Worm (Caenorhabditis elegans): ENCODE data around the gene msd-2.

Gene msd-2

DNA sequence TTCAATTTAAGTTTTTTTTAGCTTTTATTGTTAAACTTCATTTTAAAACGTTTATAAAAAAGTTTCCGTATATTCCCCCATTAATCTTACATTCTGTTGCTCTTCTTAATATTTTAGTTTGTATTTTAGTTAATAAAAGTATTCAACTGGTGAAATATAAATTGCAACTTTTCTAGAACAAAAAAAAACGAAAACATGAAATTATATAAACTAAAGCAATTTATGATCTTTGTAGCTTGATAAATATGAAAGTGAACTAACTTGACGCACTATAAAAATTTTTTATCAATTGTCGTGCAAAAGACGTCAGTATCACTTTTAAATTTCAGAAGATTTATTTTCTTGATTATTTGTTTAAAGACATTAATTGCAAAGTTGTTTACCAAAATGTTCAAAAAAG, 11.2 kb upstream of the msd-2 start, which contains the start of gene F44D12.2:
Gene F44D12.2 (minus strand): TSS at position 101 of the 400 bp plus-strand sequence.
- TF ChIP-seq dao-5 (tag; optimal IDR thresholded peaks at IDR 0.05) (no peak), him-1 (tag; optimal IDR thresholded peaks at IDR 0.05) (no peak), W03F9.2 (tag; optimal IDR thresholded peaks at IDR 0.05) (no peak)

DNA sequence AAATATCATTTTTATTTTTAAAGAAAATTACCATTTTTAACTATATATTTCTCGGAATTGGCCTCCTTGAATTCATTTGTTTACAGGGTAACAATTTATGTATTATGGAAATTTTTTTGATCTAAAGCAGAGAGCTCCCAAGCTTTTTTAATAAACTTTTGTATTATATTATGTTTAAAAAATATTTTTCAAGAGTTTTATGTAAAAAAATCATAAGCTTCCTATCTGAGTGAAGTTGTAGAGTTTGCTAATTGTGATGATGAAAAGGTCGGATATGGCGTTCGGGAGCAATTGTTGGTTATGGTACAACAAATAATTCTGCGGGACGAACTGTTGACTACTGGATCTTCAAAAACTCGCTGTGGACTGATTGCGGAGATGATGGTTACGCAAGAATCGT, 7.6 kb upstream of the msd-2 start, which contains the start of gene F44D12.19:
Gene F44D12.19 (plus strand): TSS at position 301 of the 400 bp plus-strand sequence.
- TF ChIP-seq dao-5 (tag; optimal IDR thresholded peaks at IDR 0.05) (no peak), him-1 (tag; optimal IDR thresholded peaks at IDR 0.05) (no peak), W03F9.2 (tag; optimal IDR thresholded peaks at IDR 0.05) (no peak)

DNA sequence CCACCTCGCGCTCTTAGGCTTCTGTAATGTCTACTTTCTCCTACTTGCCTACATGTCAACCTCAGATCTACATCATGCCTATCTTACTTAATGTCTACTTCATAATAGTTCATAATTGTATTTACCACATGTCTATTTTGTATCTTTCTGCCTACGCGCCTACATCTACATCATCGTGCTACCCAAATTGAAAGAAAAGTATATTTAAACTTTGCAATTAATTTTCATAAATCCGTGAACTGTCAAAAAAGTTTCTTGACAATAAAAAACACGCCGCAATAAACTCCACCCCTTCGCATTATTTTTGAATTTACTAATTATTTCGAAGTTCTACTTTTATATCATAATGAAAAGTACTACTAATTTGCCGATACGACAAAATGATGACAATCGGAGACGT, 5.9 kb upstream of the msd-2 start, which contains the start of gene F44D12.8:
Gene F44D12.8 (plus strand): TSS at position 301 of the 400 bp plus-strand sequence.
- TF ChIP-seq him-1 (tag; optimal IDR thresholded peaks at IDR 0.05) = no peak
- no peak for TF ChIP-seq dao-5 (tag; optimal IDR thresholded peaks at IDR 0.05)
- TF ChIP-seq W03F9.2 (tag; optimal IDR thresholded peaks at IDR 0.05) = no peak

- TF ChIP-seq W03F9.2 (tag; optimal IDR thresholded peaks at IDR 0.05) (no peak), dao-5 (tag; optimal IDR thresholded peaks at IDR 0.05) (no peak), him-1 (tag; optimal IDR thresholded peaks at IDR 0.05) (no peak)
Observed at ce11 chrIV:10026129-10026528, 2.8 kb upstream of the msd-2 start.

ce11 chrIV:10027566-10027965, 1.3 kb upstream of the msd-2 start, which contains the start of gene gipc-2:
TSS of gene gipc-2 (minus strand) at chrIV:10027666.
- TF ChIP-seq him-1 (tag; optimal IDR thresholded peaks at IDR 0.05) (no peak), W03F9.2 (tag; optimal IDR thresholded peaks at IDR 0.05) (no peak), dao-5 (tag; optimal IDR thresholded peaks at IDR 0.05) (no peak)

- TF ChIP-seq W03F9.2 (tag; optimal IDR thresholded peaks at IDR 0.05) (no peak), him-1 (tag; optimal IDR thresholded peaks at IDR 0.05) (no peak), dao-5 (tag; optimal IDR thresholded peaks at IDR 0.05) (no peak)
Observed at ce11 chrIV:10033053-10033452, 4.2 kb downstream of the msd-2 start, which contains the start of gene F44D12.6. TSS of gene F44D12.6 (plus strand) at chrIV:10033353.

DNA sequence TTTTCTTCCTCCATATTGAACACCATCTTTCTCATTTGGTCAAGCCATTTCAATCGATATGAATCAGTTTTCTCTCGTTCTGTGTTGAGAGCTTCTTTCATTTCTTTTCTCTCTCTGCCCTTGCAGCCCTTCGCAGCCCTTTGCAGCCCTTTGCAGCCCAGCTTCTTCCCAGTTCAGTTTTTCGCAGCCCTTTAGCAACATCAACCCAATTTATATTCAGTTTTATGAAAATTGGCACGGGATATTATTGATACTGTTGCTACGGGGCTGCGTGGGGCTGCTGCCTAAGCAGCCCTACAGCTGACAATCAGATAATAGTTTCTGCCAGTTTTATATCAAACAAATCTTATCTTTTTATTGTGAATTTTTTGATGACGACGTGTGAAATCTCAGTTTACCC, 8.1 kb downstream of the msd-2 start, which contains the start of gene F44D12.10:
Gene F44D12.10 (minus strand): TSS at position 101 of the 400 bp plus-strand sequence.
- TF ChIP-seq W03F9.2 (tag; optimal IDR thresholded peaks at IDR 0.05) = no peak
- TF ChIP-seq dao-5 (tag; optimal IDR thresholded peaks at IDR 0.05) = no peak
- TF ChIP-seq him-1 (tag; optimal IDR thresholded peaks at IDR 0.05) = no peak

DNA sequence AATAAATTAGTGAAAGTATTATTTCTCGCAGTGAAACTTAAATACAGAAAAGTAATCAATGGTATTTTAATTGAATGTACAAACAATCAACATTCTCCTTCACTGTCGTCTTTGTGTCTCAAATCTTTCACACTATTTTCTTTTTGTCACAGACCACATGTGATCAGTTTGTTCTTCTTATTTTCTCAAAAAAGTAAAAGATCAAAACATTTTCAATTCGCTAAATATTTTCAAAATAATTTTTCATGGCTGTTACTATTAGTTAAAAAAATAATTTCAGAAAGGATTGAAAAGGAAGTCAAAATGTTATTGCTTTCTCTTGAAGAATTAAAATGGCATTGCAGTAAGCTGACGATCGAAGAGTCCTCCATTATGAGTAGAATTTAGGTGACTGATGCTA, 11.9 kb downstream of the msd-2 start, which contains the start of gene dhs-31:
Gene dhs-31 (minus strand): TSS at position 101 of the 400 bp plus-strand sequence.
- no peak for TF ChIP-seq dao-5 (tag; optimal IDR thresholded peaks at IDR 0.05)
- TF ChIP-seq him-1 (tag; optimal IDR thresholded peaks at IDR 0.05) = no peak
- no peak for TF ChIP-seq W03F9.2 (tag; optimal IDR thresholded peaks at IDR 0.05)

ce11 chrIV:10042881-10043280, 14.0 kb downstream of the msd-2 start, which contains the start of gene frk-1:
TSS of gene frk-1 (plus strand) at chrIV:10043181.
- TF ChIP-seq dao-5 (tag; optimal IDR thresholded peaks at IDR 0.05) = no peak
- no peak for TF ChIP-seq W03F9.2 (tag; optimal IDR thresholded peaks at IDR 0.05)
- TF ChIP-seq him-1 (tag; optimal IDR thresholded peaks at IDR 0.05) = no peak

ce11 chrIV:10046005-10046404, 17.1 kb downstream of the msd-2 start:
- TF ChIP-seq W03F9.2 (tag; optimal IDR thresholded peaks at IDR 0.05) (no peak), him-1 (tag; optimal IDR thresholded peaks at IDR 0.05) (no peak), dao-5 (tag; optimal IDR thresholded peaks at IDR 0.05) (no peak)

- TF ChIP-seq dao-5 (tag; optimal IDR thresholded peaks at IDR 0.05) (no peak), him-1 (tag; optimal IDR thresholded peaks at IDR 0.05) (no peak), W03F9.2 (tag; optimal IDR thresholded peaks at IDR 0.05) (no peak)
Observed at ce11 chrIV:10047108-10047507, 18.2 kb downstream of the msd-2 start, which contains the start of gene T04B2.3. TSS of gene T04B2.3 (plus strand) at chrIV:10047408.

DNA sequence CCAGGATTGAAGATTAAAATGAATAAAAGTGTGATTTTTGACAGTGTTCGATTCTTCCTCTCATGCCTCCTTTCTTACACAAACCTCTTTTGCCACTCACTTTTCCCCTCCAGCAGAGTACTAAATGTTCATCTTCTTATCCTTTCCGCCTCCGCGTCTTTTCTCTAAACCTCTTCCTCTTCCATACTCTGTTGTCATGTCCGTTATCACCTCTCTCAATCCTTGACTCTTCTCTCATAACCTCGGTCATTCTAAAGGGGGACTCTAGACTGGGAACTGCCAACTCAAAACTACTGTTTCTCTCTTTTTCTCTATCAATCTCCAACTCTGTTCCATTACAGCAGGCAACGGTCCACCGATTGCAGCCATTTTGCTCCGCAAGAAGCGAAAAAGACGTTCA, 19.4 kb downstream of the msd-2 start:
- TF ChIP-seq W03F9.2 (tag; optimal IDR thresholded peaks at IDR 0.05) (no peak), dao-5 (tag; optimal IDR thresholded peaks at IDR 0.05) (no peak), him-1 (tag; optimal IDR thresholded peaks at IDR 0.05) (no peak)

DNA sequence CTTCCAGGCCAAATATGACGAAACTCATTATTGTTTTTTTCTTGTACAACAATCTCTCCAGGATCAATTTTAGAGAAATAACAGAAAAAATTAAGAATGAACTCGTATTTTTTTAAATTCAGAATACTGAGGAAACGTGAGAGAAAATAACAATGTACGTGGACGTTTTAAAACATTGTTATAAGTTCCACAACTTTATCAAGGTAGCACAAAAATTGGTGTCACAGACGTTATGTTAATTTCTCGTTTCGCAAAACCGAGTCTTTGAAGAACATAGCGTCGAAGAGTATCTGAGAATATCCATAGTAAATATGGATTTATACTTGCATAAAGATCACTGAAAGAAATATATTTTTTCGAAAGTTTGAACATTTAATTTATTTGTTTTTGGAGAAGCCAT, 22.2 kb downstream of the msd-2 start, which contains the start of gene T04B2.8:
Gene T04B2.8 (minus strand): TSS at position 101 of the 400 bp plus-strand sequence.
- TF ChIP-seq W03F9.2 (tag; optimal IDR thresholded peaks at IDR 0.05) (no peak), dao-5 (tag; optimal IDR thresholded peaks at IDR 0.05) (no peak)

ce11 chrIV:10053550-10053949, 24.7 kb downstream of the msd-2 start, which contains the start of gene srv-12:
TSS of gene srv-12 (minus strand) at chrIV:10053650.
- no peak for TF ChIP-seq dao-5 (tag; optimal IDR thresholded peaks at IDR 0.05)
- no peak for TF ChIP-seq him-1 (tag; optimal IDR thresholded peaks at IDR 0.05)
- no peak for TF ChIP-seq W03F9.2 (tag; optimal IDR thresholded peaks at IDR 0.05)

ce11 chrIV:10056138-10056537, 27.3 kb downstream of the msd-2 start, which contains the start of gene T04B2.7:
TSS of gene T04B2.7 (minus strand) at chrIV:10056238.
- no peak for TF ChIP-seq dao-5 (tag; optimal IDR thresholded peaks at IDR 0.05)
- no peak for TF ChIP-seq him-1 (tag; optimal IDR thresholded peaks at IDR 0.05)
- no peak for TF ChIP-seq W03F9.2 (tag; optimal IDR thresholded peaks at IDR 0.05)
